Worm (Caenorhabditis elegans) whole organism, early embryonic: ENCODE data around the gene cdc-48.1.

Experiments used
- aly-1 ChIP-seq: sonication (generic microtip); optimal IDR thresholded peaks from 2 replicates; lab custom pipeline; 2016; ENCODE audit warnings: missing genetic modification characterization, missing compliant biosample characterization
- ama-1 ChIP-seq: fragments of 150-350 bp; optimal IDR thresholded peaks from 2 replicates; lab custom pipeline; 2014
- ceh-13 ChIP-seq: fragments of 200-800 bp; sonication (Bioruptor generic); optimal IDR thresholded peaks from 2 replicates; lab custom pipeline; 2018; ENCODE audit warnings: mild to moderate bottlenecking, missing genetic modification characterization, missing compliant biosample characterization
- ceh-36 ChIP-seq: sonication (generic microtip); optimal IDR thresholded peaks from 2 replicates; lab custom pipeline; 2016; ENCODE audit warnings: missing genetic modification characterization, inconsistent platforms, missing compliant biosample characterization
- pes-1 ChIP-seq: fragments of 200-800 bp; sonication (Bioruptor generic); IDR thresholded peaks from 2 replicates; pipeline ENCODE4 v1.3.6; 2022; ENCODE audit warnings: missing genetic modification reagents, missing genetic modification characterization, missing compliant biosample characterization
- sea-1 ChIP-seq: fragments of 200-800 bp; sonication (Bioruptor generic); conservative IDR thresholded peaks from 2 replicates; pipeline ENCODE4 v1.3.6; 2022; ENCODE audit warnings: missing genetic modification characterization, missing compliant biosample characterization

DNA sequence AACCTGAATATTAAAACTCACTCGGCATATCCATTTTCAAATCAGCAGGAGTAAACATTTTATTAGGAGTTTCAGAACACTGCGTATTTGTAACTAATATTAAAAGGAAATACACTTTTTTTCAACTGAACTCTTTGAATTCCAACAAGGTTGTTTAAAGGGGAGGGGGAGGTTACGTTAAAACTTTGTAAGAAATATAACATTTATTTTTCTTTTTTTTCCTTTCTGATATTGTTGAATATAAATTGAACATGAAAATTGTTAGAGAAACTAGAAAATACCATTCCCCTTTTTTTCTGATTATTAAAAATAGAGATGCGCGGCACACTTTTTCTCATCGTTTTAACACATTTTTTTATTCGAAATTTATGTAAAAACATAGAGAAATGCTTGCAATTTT, 34.8 kb upstream of the cdc-48.1 start, which contains the start of gene C14A4.8:
- TF ChIP-seq ama-1 (lab: Kevin White, UChicago): no peak
- TF ChIP-seq pes-1: no peak
- no peak for TF ChIP-seq aly-1
- TF ChIP-seq sea-1 (GFP tag; lab: Robert Waterston, UW): no peak
- no peak for TF ChIP-seq ceh-36 (tag; lab: Kevin White, UChicago)
- TF ChIP-seq ceh-13 (GFP tag; lab: Kevin White, UChicago): no peak
